Worm (Caenorhabditis elegans) whole organism, midembryonic: ENCODE results near the gene arf-6.

ENCODE experiments used
- T22C8.4 ChIP-seq: fragments of 200-800 bp; sonication (Bioruptor generic); IDR thresholded peaks from 2 replicates; pipeline ENCODE4 v1.3.6; 2022; ENCODE audit warnings: missing genetic modification characterization, missing compliant biosample characterization
- cog-1 ChIP-seq: sonication (generic microtip); optimal IDR thresholded peaks from 2 replicates; lab custom pipeline; 2016; ENCODE audit warnings: missing genetic modification characterization, missing compliant biosample characterization
- flt-1 ChIP-seq: fragments of 200-800 bp; sonication (Bioruptor generic); IDR thresholded peaks from 2 replicates; pipeline ENCODE4 v1.3.6; 2022; ENCODE audit warnings: missing genetic modification characterization, missing compliant biosample characterization
- klf-2 ChIP-seq: fragments of 200-800 bp; sonication (Bioruptor generic); conservative IDR thresholded peaks from 2 replicates; pipeline ENCODE4 v1.3.6; 2022; ENCODE audit warnings: missing genetic modification reagents, missing genetic modification characterization, missing compliant biosample characterization
- med-1 ChIP-seq: sonication (generic microtip); optimal IDR thresholded peaks from 2 replicates; lab custom pipeline; 2017; ENCODE audit warnings: missing genetic modification characterization, mild to moderate bottlenecking, missing compliant biosample characterization, antibody characterized with exemption, missing genetic modification reagents; ENCODE audit not compliant: insufficient read depth
- ref-1 ChIP-seq: fragments of 200-800 bp; sonication (Bioruptor generic); conservative IDR thresholded peaks from 2 replicates; pipeline ENCODE4 v1.3.6; 2022; ENCODE audit warnings: missing genetic modification reagents, missing genetic modification characterization, missing compliant biosample characterization
- tab-1 ChIP-seq: fragments of 200-800 bp; sonication (Bioruptor generic); IDR thresholded peaks from 2 replicates; pipeline ENCODE4 v1.3.6; 2022; ENCODE audit warnings: missing genetic modification characterization, missing compliant biosample characterization
- ztf-23 ChIP-seq: fragments of 200-800 bp; sonication (Bioruptor generic); IDR thresholded peaks from 2 replicates; pipeline ENCODE4 v1.3.6; 2022; ENCODE audit warnings: missing genetic modification reagents, missing genetic modification characterization, missing compliant biosample characterization
- ztf-29 ChIP-seq: fragments of 200-800 bp; sonication (Bioruptor generic); IDR thresholded peaks from 2 replicates; pipeline ENCODE4 v1.3.6; 2022; ENCODE audit warnings: missing genetic modification reagents, missing genetic modification characterization, missing compliant biosample characterization

Gene arf-6

DNA sequence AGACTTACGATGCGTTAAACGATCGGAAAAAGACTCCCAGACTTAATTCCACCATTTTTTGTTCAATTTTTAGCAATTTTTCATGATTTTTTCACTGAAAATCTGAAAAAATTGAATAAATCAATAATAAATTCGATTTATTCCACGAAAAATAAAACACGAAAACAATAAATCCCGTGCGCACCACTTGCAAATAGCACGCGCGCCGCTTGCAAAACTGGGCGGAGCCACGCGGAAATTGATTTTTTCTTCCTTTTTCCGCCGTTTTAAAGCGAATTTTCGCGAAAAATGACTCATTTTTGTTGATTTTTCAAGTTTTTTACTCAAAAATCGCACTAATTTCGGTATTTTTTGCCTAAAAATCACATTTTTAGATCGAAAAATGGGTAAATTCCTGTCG is at the start of gene arf-6, which contains the start of gene Y116A8C.9:
TSS of gene arf-6 (plus strand) at position 375 of the 400 bp plus-strand sequence.
TSS of gene Y116A8C.9 (minus strand) at position 55 of the 400 bp plus-strand sequence.
- TF ChIP-seq tab-1 (GFP tag; lab: Robert Waterston, UW): peak; percentile 67; the same call in 1 of the 2 replicates
- no peak for TF ChIP-seq ref-1 (GFP tag; lab: Robert Waterston, UW)
- TF ChIP-seq klf-2 (GFP tag; lab: Robert Waterston, UW): peak; percentile 77; the same call in 1 of the 2 replicates
- TF ChIP-seq ztf-23 (GFP tag; lab: Robert Waterston, UW): peak; percentile 76
- no peak for TF ChIP-seq ztf-29 (GFP tag; lab: Robert Waterston, UW)
- peak; percentile 1 for TF ChIP-seq cog-1 (tag; lab: Kevin White, UChicago)
- TF ChIP-seq med-1 (GFP tag; lab: Kevin White, UChicago): peak; percentile 84
- TF ChIP-seq T22C8.4 (GFP tag; lab: Robert Waterston, UW): peak; percentile 87
- TF ChIP-seq flt-1: peak; percentile 81

DNA sequence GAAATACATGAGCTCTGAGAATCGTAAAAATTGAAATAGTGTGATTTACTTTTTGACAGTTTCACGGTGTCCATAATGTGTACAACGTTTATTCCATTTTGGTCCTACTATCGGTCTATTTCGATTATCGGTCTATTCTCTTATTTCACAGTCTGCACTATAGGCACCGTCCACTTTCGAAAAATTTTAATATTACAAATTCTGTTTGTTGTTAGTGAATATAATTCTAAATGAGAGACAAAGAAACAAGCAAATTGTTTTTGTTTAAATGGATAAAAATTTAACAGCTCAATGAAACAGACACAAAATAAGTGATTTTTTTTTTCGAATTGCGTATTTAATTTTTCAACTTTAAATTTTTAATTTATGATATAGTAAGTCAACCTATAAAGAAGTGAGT is 48.7 kb upstream of the arf-6 start:
- TF ChIP-seq cog-1 (tag; lab: Kevin White, UChicago) (no peak), ztf-23 (GFP tag; lab: Robert Waterston, UW) (no peak), med-1 (GFP tag; lab: Kevin White, UChicago) (no peak), klf-2 (GFP tag; lab: Robert Waterston, UW) (no peak), flt-1 (no peak), ref-1 (GFP tag; lab: Robert Waterston, UW) (no peak)

DNA sequence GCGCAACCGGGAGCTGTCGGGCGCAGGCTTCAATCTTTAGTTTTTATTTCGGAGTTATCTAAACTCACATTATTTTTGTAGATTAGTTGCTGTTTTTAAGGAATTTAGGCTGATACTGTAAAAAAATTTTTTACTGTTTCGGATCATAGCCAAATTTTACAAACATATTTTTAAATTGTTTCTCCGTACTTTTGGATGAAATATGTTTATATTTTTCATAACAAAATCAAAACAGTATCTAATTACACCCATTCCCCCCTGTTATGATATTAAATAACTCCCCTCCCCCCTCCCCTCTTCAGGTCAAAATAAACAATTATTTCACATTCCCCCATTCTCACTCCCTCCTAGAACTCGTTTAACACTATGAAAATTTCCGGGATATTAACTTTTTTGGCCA is 31.2 kb upstream of the arf-6 start, which contains the start of gene Y116A8C.3:
TSS of gene Y116A8C.3 (plus strand) at position 301 of the 400 bp plus-strand sequence.
- TF ChIP-seq ztf-29 (GFP tag; lab: Robert Waterston, UW): no peak
- no peak for TF ChIP-seq med-1 (GFP tag; lab: Kevin White, UChicago)
- no peak for TF ChIP-seq flt-1
- no peak for TF ChIP-seq klf-2 (GFP tag; lab: Robert Waterston, UW)
- TF ChIP-seq T22C8.4 (GFP tag; lab: Robert Waterston, UW): no peak
- TF ChIP-seq ref-1 (GFP tag; lab: Robert Waterston, UW): no peak
- TF ChIP-seq ztf-23 (GFP tag; lab: Robert Waterston, UW): no peak
- TF ChIP-seq cog-1 (tag; lab: Kevin White, UChicago): no peak
- no peak for TF ChIP-seq tab-1 (GFP tag; lab: Robert Waterston, UW)

DNA sequence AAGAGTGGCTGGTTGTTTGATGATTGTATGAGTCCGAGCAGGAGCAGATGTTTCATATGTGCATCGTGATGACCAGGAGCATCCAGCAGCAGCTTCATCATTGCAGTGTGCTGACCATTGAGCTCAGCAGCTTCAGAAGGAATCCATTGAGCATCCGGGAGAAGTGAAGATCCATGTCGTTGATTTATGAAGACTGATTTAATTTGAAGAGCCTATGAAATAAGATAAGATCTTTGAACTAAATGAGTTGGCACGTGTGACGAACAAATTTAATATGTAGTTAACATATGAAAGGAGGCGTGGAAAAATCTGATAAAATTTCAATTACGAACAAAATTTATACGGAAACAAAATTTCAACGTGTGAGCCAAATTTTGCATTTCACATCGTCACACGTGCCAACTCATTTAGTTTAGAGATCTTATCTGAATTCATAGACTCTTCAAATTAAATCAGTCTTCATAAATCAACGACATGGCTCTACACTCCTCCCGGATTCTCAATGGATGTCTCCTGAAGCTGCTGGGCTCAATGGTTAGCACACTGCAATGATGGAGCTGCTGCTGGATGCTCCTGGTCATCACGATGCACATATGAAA is 29.0 kb upstream of the arf-6 start, which contains the start of the genes Y116A8C.469 and Y116A8C.468:
TSS of gene Y116A8C.469 (minus strand) at position 101 of the 599 bp plus-strand sequence.
TSS of gene Y116A8C.468 (plus strand) at position 549 of the 599 bp plus-strand sequence.
- TF ChIP-seq klf-2 (GFP tag; lab: Robert Waterston, UW): no peak
- no peak for TF ChIP-seq cog-1 (tag; lab: Kevin White, UChicago)
- no peak for TF ChIP-seq ref-1 (GFP tag; lab: Robert Waterston, UW)
- TF ChIP-seq ztf-23 (GFP tag; lab: Robert Waterston, UW): no peak
- no peak for TF ChIP-seq ztf-29 (GFP tag; lab: Robert Waterston, UW)
- TF ChIP-seq flt-1: no peak
- TF ChIP-seq med-1 (GFP tag; lab: Kevin White, UChicago): no peak
- no peak for TF ChIP-seq tab-1 (GFP tag; lab: Robert Waterston, UW)
- no peak for TF ChIP-seq T22C8.4 (GFP tag; lab: Robert Waterston, UW)

DNA sequence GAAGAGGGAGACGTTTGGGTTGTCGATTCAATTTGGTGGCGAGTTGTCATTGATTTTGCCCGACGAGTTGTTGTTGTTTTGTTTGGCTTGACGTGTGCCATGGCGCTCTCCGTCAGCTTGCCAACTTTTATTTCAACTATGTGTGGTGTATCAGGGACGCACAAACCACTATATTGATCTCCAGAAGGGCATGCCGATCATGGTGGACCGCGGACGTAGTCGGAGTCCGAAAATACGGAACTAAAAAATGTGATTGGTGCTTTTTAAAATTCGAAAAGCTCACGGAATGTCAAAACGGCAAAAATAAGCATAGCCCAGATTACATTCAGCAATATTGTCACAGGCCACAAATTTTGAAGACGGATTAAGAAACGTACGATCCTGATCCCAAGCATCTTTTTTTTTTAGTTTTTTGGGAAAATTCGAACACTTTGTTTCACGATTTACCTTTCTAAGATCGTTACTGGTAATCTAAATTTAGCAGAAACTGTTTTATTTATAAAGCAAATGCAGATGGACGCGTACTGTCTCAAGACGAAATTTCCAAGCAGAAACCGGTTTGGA is 27.6 kb upstream of the arf-6 start, which contains the start of the genes Y116A8C.470 and Y116A8C.463:
TSS of gene Y116A8C.470 (minus strand) at position 101 of the 564 bp plus-strand sequence.
TSS of gene Y116A8C.463 (plus strand) at position 514 of the 564 bp plus-strand sequence.
- TF ChIP-seq ztf-23 (GFP tag; lab: Robert Waterston, UW): no peak
- TF ChIP-seq tab-1 (GFP tag; lab: Robert Waterston, UW): no peak
- TF ChIP-seq ref-1 (GFP tag; lab: Robert Waterston, UW): no peak
- TF ChIP-seq T22C8.4 (GFP tag; lab: Robert Waterston, UW): no peak
- no peak for TF ChIP-seq klf-2 (GFP tag; lab: Robert Waterston, UW)
- no peak for TF ChIP-seq med-1 (GFP tag; lab: Kevin White, UChicago)
- no peak for TF ChIP-seq cog-1 (tag; lab: Kevin White, UChicago)
- TF ChIP-seq flt-1: no peak
- TF ChIP-seq ztf-29 (GFP tag; lab: Robert Waterston, UW): no peak

DNA sequence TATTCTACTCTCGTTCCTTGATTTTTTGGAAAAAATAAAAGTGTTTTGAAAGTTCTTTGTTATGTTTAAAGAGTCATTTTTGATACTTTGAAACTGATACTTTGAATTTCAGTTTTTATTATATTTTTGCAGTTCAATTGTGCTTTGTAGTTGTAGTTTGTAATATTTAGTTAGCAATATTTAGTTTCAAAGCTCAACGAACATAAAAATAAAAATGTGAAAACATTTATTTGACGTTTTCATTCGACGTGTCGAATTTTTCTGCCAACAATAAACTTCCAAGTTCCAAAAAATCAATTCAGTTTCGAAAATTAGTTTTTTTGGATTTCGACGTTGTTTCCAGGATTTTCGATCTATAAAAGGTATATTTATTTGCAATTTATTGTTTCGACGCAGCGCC is 26.9 kb upstream of the arf-6 start, which contains the start of gene nep-23:
TSS of gene nep-23 (plus strand) at position 301 of the 400 bp plus-strand sequence.
- TF ChIP-seq klf-2 (GFP tag; lab: Robert Waterston, UW) (no peak), ref-1 (GFP tag; lab: Robert Waterston, UW) (no peak), ztf-23 (GFP tag; lab: Robert Waterston, UW) (no peak), cog-1 (tag; lab: Kevin White, UChicago) (no peak), ztf-29 (GFP tag; lab: Robert Waterston, UW) (no peak), tab-1 (GFP tag; lab: Robert Waterston, UW) (no peak), med-1 (GFP tag; lab: Kevin White, UChicago) (no peak), T22C8.4 (GFP tag; lab: Robert Waterston, UW) (no peak), flt-1 (no peak)

DNA sequence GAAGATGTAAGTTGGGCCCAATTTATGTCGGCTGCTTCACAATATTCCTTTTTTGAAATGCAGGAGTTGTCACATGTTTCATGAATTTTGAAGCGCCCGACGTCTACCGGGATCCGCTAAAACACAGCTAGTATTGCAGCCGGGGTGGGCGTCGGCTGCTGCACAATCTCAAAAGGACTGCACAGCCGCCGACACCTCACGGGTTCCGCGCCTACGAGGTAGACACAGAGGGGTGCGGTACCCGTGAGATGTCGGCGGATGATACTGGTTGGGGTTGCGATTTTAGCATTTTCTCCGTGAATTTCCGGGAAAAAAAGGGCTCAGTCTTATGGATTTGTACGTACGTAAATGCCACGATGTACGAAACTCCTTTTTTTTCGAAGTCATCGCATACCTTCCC is 24.9 kb upstream of the arf-6 start:
- no peak for TF ChIP-seq cog-1 (tag; lab: Kevin White, UChicago)
- no peak for TF ChIP-seq T22C8.4 (GFP tag; lab: Robert Waterston, UW)
- no peak for TF ChIP-seq ref-1 (GFP tag; lab: Robert Waterston, UW)
- TF ChIP-seq klf-2 (GFP tag; lab: Robert Waterston, UW): no peak
- TF ChIP-seq ztf-29 (GFP tag; lab: Robert Waterston, UW): no peak
- TF ChIP-seq med-1 (GFP tag; lab: Kevin White, UChicago): no peak
- no peak for TF ChIP-seq tab-1 (GFP tag; lab: Robert Waterston, UW)
- TF ChIP-seq flt-1: no peak
- no peak for TF ChIP-seq ztf-23 (GFP tag; lab: Robert Waterston, UW)

DNA sequence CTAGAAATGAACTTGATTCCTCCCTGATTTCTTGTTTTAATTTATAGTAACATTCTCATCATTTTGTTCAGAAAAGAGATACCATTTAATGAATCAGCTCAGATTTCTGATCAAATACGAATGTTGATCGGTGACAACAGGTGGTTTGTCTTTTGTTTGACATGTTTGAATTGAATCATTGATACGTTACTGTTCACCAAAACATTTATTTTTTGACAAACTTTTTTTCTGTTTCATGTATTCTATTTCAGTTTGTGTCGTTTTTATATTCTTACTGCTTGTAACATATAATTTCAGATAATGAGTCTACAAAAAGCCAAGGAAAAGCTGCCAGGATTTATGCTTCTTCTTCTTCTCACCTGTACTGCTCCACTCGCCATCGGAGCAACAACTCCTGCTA is 22.8 kb upstream of the arf-6 start, which contains the start of gene nep-24:
TSS of gene nep-24 (plus strand) at position 301 of the 400 bp plus-strand sequence.
- no peak for TF ChIP-seq flt-1
- no peak for TF ChIP-seq tab-1 (GFP tag; lab: Robert Waterston, UW)
- TF ChIP-seq ref-1 (GFP tag; lab: Robert Waterston, UW): no peak
- TF ChIP-seq klf-2 (GFP tag; lab: Robert Waterston, UW): no peak
- TF ChIP-seq ztf-29 (GFP tag; lab: Robert Waterston, UW): no peak
- no peak for TF ChIP-seq cog-1 (tag; lab: Kevin White, UChicago)
- no peak for TF ChIP-seq med-1 (GFP tag; lab: Kevin White, UChicago)
- no peak for TF ChIP-seq ztf-23 (GFP tag; lab: Robert Waterston, UW)
- TF ChIP-seq T22C8.4 (GFP tag; lab: Robert Waterston, UW): no peak
